Fruit fly (Drosophila melanogaster): Measurements from ENCODE around the gene CG43448.

- TF ChIP-seq acj6 (GFP tag; optimal IDR thresholded peaks at IDR 0.05): no peak
- no peak for TF ChIP-seq eg (GFP tag; IDR thresholded peaks at IDR 0.05)
- TF ChIP-seq salr (GFP tag; optimal IDR thresholded peaks at IDR 0.05): no peak
- TF ChIP-seq Gug (GFP tag; IDR thresholded peaks at IDR 0.05): no peak
- TF ChIP-seq Eip75B (GFP tag; optimal IDR thresholded peaks at IDR 0.05): no peak
- no peak for TF ChIP-seq ss (GFP tag; optimal IDR thresholded peaks at IDR 0.05)
- TF ChIP-seq fd85E (GFP tag; optimal IDR thresholded peaks at IDR 0.05): no peak
- TF ChIP-seq lz (GFP tag; optimal IDR thresholded peaks at IDR 0.05): no peak
- no peak for TF ChIP-seq Met (GFP tag; optimal IDR thresholded peaks at IDR 0.05)
- TF ChIP-seq CG1621 (tag; optimal IDR thresholded peaks at IDR 0.05): no peak
- no peak for TF ChIP-seq CG8632 (GFP tag; optimal IDR thresholded peaks at IDR 0.05)
Measured at dm6 chr3R:30213697-30214096, 23.8 kb downstream of the CG43448 start, which contains the start of gene CecB.
